Fruit fly (Drosophila melanogaster) whole organism, embryonic: ENCODE results near the gene Kdm2.

Experiments
- CG10147 ChIP-seq: fragments of 200-800 bp; sonication (Bioruptor generic); optimal IDR thresholded peaks from 2 replicates; lab custom pipeline; 2019; ENCODE audit warnings: missing biosample characterization, mild to moderate bottlenecking, missing genetic modification characterization, moderate library complexity
- CG10565 ChIP-seq: fragments of 200-800 bp; sonication (Bioruptor generic); optimal IDR thresholded peaks from 3 replicates; lab custom pipeline; 2016; ENCODE audit warnings: missing biosample characterization, mild to moderate bottlenecking, missing genetic modification characterization
- CG11723 ChIP-seq: fragments of 200-800 bp; sonication (Bioruptor generic); optimal IDR thresholded peaks from 2 replicates; lab custom pipeline; 2017; ENCODE audit warnings: missing biosample characterization, mild to moderate bottlenecking, missing genetic modification characterization
- CG14710 ChIP-seq: fragments of 200-800 bp; sonication (Bioruptor generic); optimal IDR thresholded peaks from 3 replicates; lab custom pipeline; 2019; ENCODE audit warnings: missing biosample characterization, mild to moderate bottlenecking, missing genetic modification characterization, moderate library complexity
- CG15011 ChIP-seq: fragments of 200-800 bp; sonication (Bioruptor generic); optimal IDR thresholded peaks from 3 replicates; lab custom pipeline; 2018; ENCODE audit warnings: missing biosample characterization, mild to moderate bottlenecking, missing genetic modification characterization
- CG1529 ChIP-seq: fragments of 200-800 bp; sonication (Bioruptor generic); optimal IDR thresholded peaks from 3 replicates; lab custom pipeline; 2018; ENCODE audit warnings: missing biosample characterization, missing genetic modification characterization
- CG15479 ChIP-seq: fragments of 200-800 bp; sonication (Bioruptor generic); optimal IDR thresholded peaks from 3 replicates; lab custom pipeline; 2019; ENCODE audit warnings: missing biosample characterization, mild to moderate bottlenecking, missing genetic modification characterization, moderate library complexity
- CG15696 ChIP-seq: fragments of 200-800 bp; sonication (Bioruptor generic); optimal IDR thresholded peaks from 2 replicates; lab custom pipeline; 2019; ENCODE audit warnings: missing biosample characterization, mild to moderate bottlenecking, missing genetic modification characterization, moderate library complexity
- CG16863 ChIP-seq: fragments of 200-800 bp; sonication (Bioruptor generic); optimal IDR thresholded peaks from 3 replicates; lab custom pipeline; 2016; ENCODE audit warnings: missing biosample characterization, missing genetic modification characterization
- CG1832 ChIP-seq: fragments of 200-800 bp; sonication (Bioruptor generic); optimal IDR thresholded peaks from 2 replicates; lab custom pipeline; 2017; ENCODE audit warnings: missing biosample characterization, mild to moderate bottlenecking, missing genetic modification characterization, inconsistent platforms
- CG30403 ChIP-seq: fragments of 200-800 bp; sonication (Bioruptor generic); optimal IDR thresholded peaks from 3 replicates; lab custom pipeline; 2016; ENCODE audit warnings: missing biosample characterization, missing genetic modification characterization
- CG32532 ChIP-seq: fragments of 200-800 bp; sonication (Bioruptor generic); IDR thresholded peaks from 2 replicates; pipeline ENCODE4 v1.3.6; 2022; ENCODE audit warnings: missing biosample characterization, missing genetic modification characterization
- CG33213 ChIP-seq: fragments of 200-800 bp; sonication (Bioruptor generic); optimal IDR thresholded peaks from 3 replicates; lab custom pipeline; 2016; ENCODE audit warnings: missing biosample characterization, missing genetic modification characterization
- CG3726 ChIP-seq: fragments of 200-800 bp; sonication (Bioruptor generic); IDR thresholded peaks from 3 replicates; pipeline ENCODE4, ENCODE4 v1.3.6; 2022; ENCODE audit warnings: missing biosample characterization, missing genetic modification characterization
- CG4282 ChIP-seq: fragments of 200-800 bp; sonication (Bioruptor generic); optimal IDR thresholded peaks from 2 replicates; lab custom pipeline; 2016; ENCODE audit warnings: missing biosample characterization, missing genetic modification characterization
- CG5245 ChIP-seq: fragments of 200-800 bp; sonication (Bioruptor generic); optimal IDR thresholded peaks from 3 replicates; lab custom pipeline; 2016; ENCODE audit warnings: missing biosample characterization, missing genetic modification characterization
- CG9727 ChIP-seq: fragments of 200-800 bp; sonication (Bioruptor generic); optimal IDR thresholded peaks from 3 replicates; lab custom pipeline; 2017; ENCODE audit warnings: missing biosample characterization, mild to moderate bottlenecking, missing genetic modification characterization
- CG9817 ChIP-seq: fragments of 200-800 bp; sonication (Bioruptor generic); optimal IDR thresholded peaks from 2 replicates; lab custom pipeline; 2018; ENCODE audit warnings: missing biosample characterization, mild to moderate bottlenecking, missing genetic modification characterization, moderate library complexity
- CHES-1-like ChIP-seq: fragments of 200-800 bp; sonication (Bioruptor generic); optimal IDR thresholded peaks from 2 replicates; lab custom pipeline; 2016; ENCODE audit warnings: missing biosample characterization, missing genetic modification characterization
- Dll ChIP-seq: fragments of 200-800 bp; sonication (Bioruptor generic); IDR thresholded peaks from 4 replicates; pipeline ENCODE4 v1.3.6; 2022; ENCODE audit warnings: missing biosample characterization, missing genetic modification characterization; ENCODE audit not compliant: partially characterized antibody
- Hand ChIP-seq: fragments of 200-800 bp; sonication (Bioruptor generic); optimal IDR thresholded peaks from 2 replicates; lab custom pipeline; 2017; ENCODE audit warnings: mild to moderate bottlenecking, missing biosample characterization, missing genetic modification reagents, missing genetic modification characterization
- HmgZ ChIP-seq: fragments of 200-800 bp; sonication (Bioruptor generic); optimal IDR thresholded peaks from 2 replicates; lab custom pipeline; 2018; ENCODE audit warnings: missing biosample characterization, mild to moderate bottlenecking, missing genetic modification characterization
- Hmr ChIP-seq: fragments of 200-800 bp; sonication (Bioruptor generic); optimal IDR thresholded peaks from 3 replicates; lab custom pipeline; 2017; ENCODE audit warnings: mild to moderate bottlenecking, missing biosample characterization, missing genetic modification reagents, missing genetic modification characterization
- Nf-YB ChIP-seq: fragments of 200-800 bp; sonication (Bioruptor generic); optimal IDR thresholded peaks from 3 replicates; lab custom pipeline; 2019; ENCODE audit warnings: missing biosample characterization, mild to moderate bottlenecking, missing genetic modification characterization, moderate library complexity
- Tbp ChIP-seq: fragments of >200 bp; optimal IDR thresholded peaks from 2 replicates; lab custom pipeline; 2018; ENCODE audit warnings: missing biosample characterization, missing genetic modification characterization
- Xbp1 ChIP-seq: fragments of 200-800 bp; sonication (Bioruptor generic); optimal IDR thresholded peaks from 3 replicates; lab custom pipeline; 2016; ENCODE audit warnings: missing biosample characterization, mild to moderate bottlenecking, missing genetic modification characterization
- cas ChIP-seq: fragments of 200-800 bp; sonication (Bioruptor generic); IDR thresholded peaks from 2 replicates; pipeline ENCODE4 v1.3.6; 2022; ENCODE audit warnings: missing biosample characterization, missing genetic modification characterization
- chm ChIP-seq: fragments of 200-800 bp; sonication (Bioruptor generic); IDR thresholded peaks from 2 replicates; pipeline ENCODE4 v1.3.6; 2022; ENCODE audit warnings: missing biosample characterization, missing genetic modification characterization
- crc ChIP-seq: fragments of 200-800 bp; sonication (Bioruptor generic); optimal IDR thresholded peaks from 2 replicates; lab custom pipeline; 2016; ENCODE audit warnings: missing biosample characterization, missing genetic modification characterization
- cwo ChIP-seq: fragments of 200-800 bp; sonication (Bioruptor generic); optimal IDR thresholded peaks from 3 replicates; lab custom pipeline; 2017; ENCODE audit warnings: missing biosample characterization, missing genetic modification characterization, mild to moderate bottlenecking, moderate library complexity, missing genetic modification reagents
- dan ChIP-seq: fragments of 200-800 bp; sonication (Bioruptor generic); IDR thresholded peaks from 2 replicates; pipeline ENCODE4 v1.3.6; 2022; ENCODE audit warnings: missing biosample characterization, missing genetic modification characterization
- dpn ChIP-seq, 2 experiments: fragments of 200-800 bp; sonication (Bioruptor generic); optimal IDR thresholded peaks; 3 replicates each; lab custom pipeline; 2016; ENCODE audit warnings: missing biosample characterization in 2 of 2, missing genetic modification characterization in 2 of 2
- eve ChIP-seq, 2 experiments: fragments of >200 bp; optimal IDR thresholded peaks; 2 replicates each; lab custom pipeline; 2017; ENCODE audit warnings: missing biosample characterization in 2 of 2, missing genetic modification characterization in 2 of 2
- exex ChIP-seq: fragments of 200-800 bp; sonication (Bioruptor generic); optimal IDR thresholded peaks from 4 replicates; lab custom pipeline; 2018; ENCODE audit warnings: missing biosample characterization, mild to moderate bottlenecking, missing genetic modification characterization, moderate library complexity
- eyg ChIP-seq: fragments of 200-800 bp; sonication (Bioruptor generic); optimal IDR thresholded peaks from 3 replicates; lab custom pipeline; 2016; ENCODE audit warnings: missing biosample characterization, missing genetic modification characterization
- grn ChIP-seq: fragments of 200-800 bp; sonication (Bioruptor generic); optimal IDR thresholded peaks from 3 replicates; lab custom pipeline; 2017; ENCODE audit warnings: missing biosample characterization, missing genetic modification characterization
- jumu ChIP-seq: fragments of 200-800 bp; sonication (Bioruptor generic); optimal IDR thresholded peaks from 3 replicates; lab custom pipeline; 2016; ENCODE audit warnings: missing biosample characterization, missing genetic modification characterization
- knrl ChIP-seq: fragments of 200-800 bp; sonication (Bioruptor generic); IDR thresholded peaks from 3 replicates; pipeline ENCODE4 v1.3.6; 2022; ENCODE audit warnings: missing biosample characterization, missing genetic modification characterization; ENCODE audit not compliant: partially characterized antibody
- lola ChIP-seq, 3 experiments: fragments of >200 bp in 2 of 3; fragments of 200-800 bp in 1 of 3; sonication (Bioruptor generic) in 1 of 3; optimal IDR thresholded peaks; 2 replicates each; lab custom pipeline; 2017 to 2019; ENCODE audit warnings: missing biosample characterization in 3 of 3, missing genetic modification characterization in 3 of 3, mild to moderate bottlenecking in 1 of 3, moderate library complexity in 1 of 3
- nerfin-2 ChIP-seq: fragments of 200-800 bp; sonication (Bioruptor generic); IDR thresholded peaks from 2 replicates; pipeline ENCODE4 v1.3.6; 2022; ENCODE audit warnings: missing biosample characterization, missing genetic modification characterization; ENCODE audit not compliant: partially characterized antibody
- org-1 ChIP-seq: fragments of 200-800 bp; sonication (Bioruptor generic); optimal IDR thresholded peaks from 2 replicates; lab custom pipeline; 2017; ENCODE audit warnings: missing biosample characterization, missing genetic modification characterization
- row ChIP-seq: fragments of 200-800 bp; sonication (Bioruptor generic); IDR thresholded peaks from 3 replicates; pipeline ENCODE4 v1.3.6; 2022; ENCODE audit warnings: missing biosample characterization, missing genetic modification characterization
- sd ChIP-seq: fragments of 200-800 bp; sonication (Bioruptor generic); optimal IDR thresholded peaks from 3 replicates; lab custom pipeline; 2018; ENCODE audit warnings: missing biosample characterization, mild to moderate bottlenecking, missing genetic modification characterization, moderate library complexity
- stc ChIP-seq: fragments of 200-800 bp; sonication (Bioruptor generic); IDR thresholded peaks from 2 replicates; pipeline ENCODE4 v1.3.6; 2022; ENCODE audit warnings: missing biosample characterization, missing genetic modification characterization
- tio ChIP-seq: fragments of 200-800 bp; sonication (Bioruptor generic); optimal IDR thresholded peaks from 2 replicates; lab custom pipeline; 2017; ENCODE audit warnings: missing biosample characterization, missing genetic modification characterization, inconsistent platforms
- twi ChIP-seq: fragments of 200-800 bp; optimal IDR thresholded peaks from 2 replicates; lab custom pipeline; 2019; ENCODE audit warnings: missing biosample characterization, mild to moderate bottlenecking, missing genetic modification characterization, moderate library complexity
- vnd ChIP-seq: fragments of 200-800 bp; sonication (Bioruptor generic); IDR thresholded peaks from 3 replicates; pipeline ENCODE4 v1.3.6; 2022; ENCODE audit warnings: missing biosample characterization, missing genetic modification characterization; ENCODE audit not compliant: partially characterized antibody
- zen ChIP-seq: fragments of 200-800 bp; sonication (Bioruptor generic); optimal IDR thresholded peaks from 3 replicates; lab custom pipeline; 2018; ENCODE audit warnings: missing biosample characterization, mild to moderate bottlenecking, missing genetic modification characterization, moderate library complexity
- zf30C ChIP-seq: fragments of 200-800 bp; sonication (Bioruptor generic); optimal IDR thresholded peaks from 3 replicates; lab custom pipeline; 2018; ENCODE audit warnings: missing biosample characterization, mild to moderate bottlenecking, missing genetic modification characterization

Gene Kdm2

dm6 chr3R:9031797-9032418, 20.4 kb upstream of the Kdm2 start (continued):
- TF ChIP-seq lola (GFP tag; optimal IDR thresholded peaks at IDR 0.05; lab: Kevin White, UChicago) = peak in 1 of 3 experiments; percentile 53
- TF ChIP-seq CG10147 (GFP tag; lab: Kevin White, UChicago) = peak; percentile 79
- no peak for TF ChIP-seq Dll (GFP tag; lab: Robert Waterston, UW)
- peak; percentile 71 for TF ChIP-seq cas
- TF ChIP-seq Xbp1 (GFP tag; lab: Kevin White, UChicago) = peak; percentile 86
- peak; percentile 65 for TF ChIP-seq zen
- peak; percentile 72 for TF ChIP-seq jumu (GFP tag; lab: Kevin White, UChicago)
- TF ChIP-seq cwo = peak; percentile 83
- TF ChIP-seq Tbp (GFP tag; lab: Kevin White, UChicago) = no peak
- TF ChIP-seq row (GFP tag; lab: Robert Waterston, UW) = peak; percentile 90
- TF ChIP-seq zf30C (GFP tag; lab: Kevin White, UChicago) = no peak
- peak in 1 of 2 experiments; percentile 88 for TF ChIP-seq eve (GFP tag; optimal IDR thresholded peaks at IDR 0.05; lab: Kevin White, UChicago)
- TF ChIP-seq Hand (GFP tag; lab: Kevin White, UChicago) = peak; percentile 55
- peak; percentile 94 for TF ChIP-seq stc (GFP tag; lab: Robert Waterston, UW)
- peak; percentile 87 for TF ChIP-seq CG1529 (GFP tag; lab: Kevin White, UChicago)
- TF ChIP-seq vnd (GFP tag; lab: Robert Waterston, UW) = no peak
- TF ChIP-seq CG11723 (GFP tag; lab: Kevin White, UChicago) = peak; percentile 71
- peak; percentile 76 for TF ChIP-seq CG15011 (GFP tag; lab: Kevin White, UChicago)
- peak; percentile 78 for TF ChIP-seq tio (GFP tag; lab: Kevin White, UChicago)
- no peak for TF ChIP-seq CG15696 (tag; lab: Kevin White, UChicago)
- TF ChIP-seq CHES-1-like (GFP tag; lab: Kevin White, UChicago) = peak; percentile 80
- peak; percentile 70 for TF ChIP-seq CG14710 (tag; lab: Kevin White, UChicago)
- TF ChIP-seq dan = no peak
- peak; percentile 52 for TF ChIP-seq CG4282
- TF ChIP-seq CG16863 (GFP tag; lab: Kevin White, UChicago) = peak; percentile 75
- TF ChIP-seq sd (tag; lab: Kevin White, UChicago) = peak; percentile 57
- TF ChIP-seq nerfin-2 (GFP tag; lab: Robert Waterston, UW) = no peak
- peak; percentile 78 to 89 for TF ChIP-seq dpn (GFP tag; optimal IDR thresholded peaks at IDR 0.05; lab: Kevin White, UChicago)
- TF ChIP-seq crc (GFP tag; lab: Kevin White, UChicago) = peak; percentile 68
- peak; percentile 74 for TF ChIP-seq eyg (GFP tag; lab: Kevin White, UChicago)
- peak; percentile 39 for TF ChIP-seq exex (tag; lab: Kevin White, UChicago)
- TF ChIP-seq CG32532 = peak; percentile 84
- peak; percentile 48 for TF ChIP-seq CG33213
- TF ChIP-seq CG5245 (GFP tag; lab: Kevin White, UChicago) = peak; percentile 85
- TF ChIP-seq twi (tag; lab: Kevin White, UChicago) = peak; percentile 43
- peak; percentile 87 for TF ChIP-seq org-1 (GFP tag; lab: Kevin White, UChicago)
- no peak for TF ChIP-seq grn
- TF ChIP-seq CG1832 (GFP tag; lab: Kevin White, UChicago) = no peak
- peak; percentile 88 for TF ChIP-seq chm (GFP tag; lab: Robert Waterston, UW)
- no peak for TF ChIP-seq knrl (GFP tag; lab: Robert Waterston, UW)
- no peak for TF ChIP-seq CG15479 (GFP tag; lab: Kevin White, UChicago)
- TF ChIP-seq CG10565 (GFP tag; lab: Kevin White, UChicago) = peak; percentile 42
- TF ChIP-seq CG9817 (tag; lab: Kevin White, UChicago) = peak; percentile 73
- peak; percentile 80 for TF ChIP-seq CG9727 (GFP tag; lab: Kevin White, UChicago)
- peak; percentile 87 for TF ChIP-seq Hmr
- TF ChIP-seq CG3726 (GFP tag; lab: Robert Waterston, UW) = peak; percentile 85; the same call in 2 of the 3 replicates
- peak; percentile 89 for TF ChIP-seq CG30403 (GFP tag; lab: Kevin White, UChicago)
- peak; percentile 85 for TF ChIP-seq HmgZ (tag; lab: Kevin White, UChicago)
- TF ChIP-seq Nf-YB (GFP tag; lab: Kevin White, UChicago) = peak; percentile 60
